Worm (Caenorhabditis elegans): ENCODE results near the gene H28G03.3.

DNA sequence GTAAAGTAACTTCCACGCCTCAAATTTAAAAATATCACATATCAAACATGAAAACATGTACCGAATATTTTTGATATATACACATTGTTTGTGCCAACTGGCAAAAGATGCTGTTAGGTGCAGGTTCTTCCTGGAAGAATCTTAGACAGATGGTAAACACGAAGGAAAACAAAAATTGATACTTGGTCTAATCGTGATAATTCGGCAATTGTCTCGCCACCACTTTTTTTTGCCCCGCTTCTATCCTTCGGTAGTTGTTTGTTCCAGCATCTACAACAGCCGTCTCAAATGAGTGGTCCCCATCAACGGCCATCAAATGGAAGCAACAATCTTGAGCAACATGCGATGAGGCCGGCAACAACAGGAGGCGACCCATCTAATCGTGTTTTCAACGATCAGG is 28.7 kb downstream of the H28G03.3 start:
- no peak for TF ChIP-seq dve-1 (tag; optimal IDR thresholded peaks at IDR 0.05)
- TF ChIP-seq ama-1 (optimal IDR thresholded peaks at IDR 0.05), result no peak
- no peak for TF ChIP-seq pax-1 (tag; optimal IDR thresholded peaks at IDR 0.05)
- TF ChIP-seq syd-9 (tag; optimal IDR thresholded peaks at IDR 0.05), result no peak
- TF ChIP-seq ceh-18 (tag; optimal IDR thresholded peaks at IDR 0.05), result no peak
- TF ChIP-seq fkh-10 (GFP tag; optimal IDR thresholded peaks at IDR 0.05), result no peak

Measured in whole organism, late embryonic.